Worm (Caenorhabditis elegans) whole organism, L4/young adult: ENCODE measurements around the gene srlf-7.

ENCODE experiments used
- W03F9.2 ChIP-seq: fragments of 150-350 bp; optimal IDR thresholded peaks from 2 replicates; lab custom pipeline; 2014; ENCODE audit warnings: missing biosample characterization, missing genetic modification characterization
- dao-5 ChIP-seq: sonication (generic microtip); optimal IDR thresholded peaks from 2 replicates; lab custom pipeline; 2016; ENCODE audit warnings: missing genotype, missing genetic modification characterization, moderate library complexity, missing compliant biosample characterization
- him-1 ChIP-seq: sonication (generic microtip); optimal IDR thresholded peaks from 2 replicates; lab custom pipeline; 2016; ENCODE audit warnings: missing genotype, missing genetic modification reagents, missing genetic modification characterization, missing compliant biosample characterization

- TF ChIP-seq him-1 (tag; lab: Kevin White, UChicago) (no peak), dao-5 (tag; lab: Kevin White, UChicago) (no peak), W03F9.2 (tag; lab: Kevin White, UChicago) (no peak)
Observed at ce11 chrIV:7203696-7204095, 14.6 kb downstream of the srlf-7 start, which contains the start of gene R13A1.3.
